Worm (Caenorhabditis elegans) whole organism, young adult: ENCODE measurements around the gene ZK1098.6.

ENCODE experiments used
- D2030.7 ChIP-seq: fragments of 200-800 bp; sonication (Bioruptor generic); IDR thresholded peaks from 2 replicates; pipeline ENCODE4 v1.3.6; 2022; ENCODE audit warnings: missing genetic modification reagents, missing genetic modification characterization, missing compliant biosample characterization
- ama-1 ChIP-seq, 3 experiments: fragments of 150-350 bp in 1 of 3; sonication (generic microtip) in 2 of 3; optimal IDR thresholded peaks; 2 replicates each; lab custom pipeline; 2014 to 2018; ENCODE audit warnings: missing biosample characterization in 2 of 3, missing genetic modification characterization in 2 of 3, missing genetic modification reagents in 2 of 3
- ceh-91 ChIP-seq: fragments of 200-800 bp; sonication (Bioruptor generic); IDR thresholded peaks from 2 replicates; pipeline ENCODE4 v1.3.6; 2022; ENCODE audit warnings: missing genetic modification reagents, missing genetic modification characterization, missing compliant biosample characterization
- die-1 ChIP-seq: sonication (generic microtip); optimal IDR thresholded peaks from 2 replicates; lab custom pipeline; 2016; ENCODE audit warnings: missing genotype, mild to moderate bottlenecking, missing genetic modification characterization, missing compliant biosample characterization
- gei-17 ChIP-seq: fragments of 200-800 bp; sonication (Bioruptor generic); optimal IDR thresholded peaks from 2 replicates; lab custom pipeline; 2018; ENCODE audit warnings: mild to moderate bottlenecking, missing genetic modification characterization, missing compliant biosample characterization
- hrde-1 ChIP-seq: sonication (generic microtip); optimal IDR thresholded peaks from 2 replicates; lab custom pipeline; 2016; ENCODE audit warnings: missing genetic modification characterization, mild to moderate bottlenecking, missing compliant biosample characterization, moderate library complexity, missing genotype, missing genetic modification reagents, borderline replicate concordance
- lin-26 ChIP-seq: fragments of 200-800 bp; sonication (Bioruptor generic); IDR thresholded peaks from 2 replicates; pipeline ENCODE4 v1.3.6; 2022; ENCODE audit warnings: missing genetic modification reagents, missing genetic modification characterization, missing compliant biosample characterization
- lin-35 ChIP-seq, 3 experiments: fragments of 150-350 bp in 2 of 3; sonication (generic microtip) in 1 of 3; optimal IDR thresholded peaks; 2 replicates each; lab custom pipeline; 2014 to 2018; ENCODE audit warnings: missing biosample characterization in 3 of 3, missing genetic modification characterization in 3 of 3, missing genetic modification reagents in 3 of 3
- lsy-27 ChIP-seq: sonication (generic microtip); optimal IDR thresholded peaks from 2 replicates; lab custom pipeline; 2017; ENCODE audit warnings: missing genetic modification characterization, mild to moderate bottlenecking, missing compliant biosample characterization, antibody characterized with exemption, missing genotype, borderline replicate concordance; ENCODE audit not compliant: insufficient read depth
- mes-4 ChIP-seq: sonication (generic microtip); optimal IDR thresholded peaks from 2 replicates; lab custom pipeline; 2016; ENCODE audit warnings: missing genotype, missing genetic modification characterization, missing compliant biosample characterization
- tbp1 ChIP-seq: fragments of 200-800 bp; sonication (Bioruptor generic); optimal IDR thresholded peaks from 2 replicates; lab custom pipeline; 2018; ENCODE audit warnings: mild to moderate bottlenecking, missing genetic modification characterization, missing compliant biosample characterization
- unc-62 ChIP-seq: fragments of 150-350 bp; optimal IDR thresholded peaks from 2 replicates; lab custom pipeline; 2014; ENCODE audit warnings: missing biosample characterization, missing genetic modification reagents, missing genetic modification characterization
- ztf-18 ChIP-seq: sonication (generic microtip); optimal IDR thresholded peaks from 2 replicates; lab custom pipeline; 2016; ENCODE audit warnings: missing genotype, mild to moderate bottlenecking, missing genetic modification characterization, missing compliant biosample characterization

DNA sequence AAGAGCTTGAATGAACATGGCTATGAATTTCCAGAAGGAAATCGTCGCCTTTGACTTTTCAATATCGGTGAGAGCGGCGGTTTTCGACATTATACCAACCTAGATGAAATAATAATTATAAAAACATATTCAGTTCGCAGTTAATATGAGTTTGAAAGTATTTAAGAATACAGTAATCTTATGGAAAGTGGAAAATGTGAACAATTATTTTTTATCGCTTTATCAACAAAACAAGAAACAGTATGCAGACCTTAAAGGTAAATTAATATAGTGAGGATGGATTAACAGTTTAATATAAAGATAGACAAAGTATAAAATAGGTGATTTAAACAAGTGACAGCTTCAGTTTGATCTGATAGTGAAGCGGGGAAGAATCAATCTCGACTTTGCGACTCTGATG, 31.5 kb downstream of the ZK1098.6 start, which contains the start of gene C48B4.6:
- TF ChIP-seq ama-1 (optimal IDR thresholded peaks at IDR 0.05; lab: Kevin White, UChicago) = no peak
- TF ChIP-seq ama-1 (GFP tag; optimal IDR thresholded peaks at IDR 0.05; lab: Kevin White, UChicago) = no peak
- no peak for TF ChIP-seq mes-4
- TF ChIP-seq die-1 (tag; lab: Kevin White, UChicago) = no peak
- TF ChIP-seq lin-26 (GFP tag; lab: Robert Waterston, UW) = no peak
- TF ChIP-seq gei-17 = no peak
- TF ChIP-seq lin-35 (GFP tag; optimal IDR thresholded peaks at IDR 0.05; lab: Kevin White, UChicago) = no peak
- TF ChIP-seq lsy-27 (tag; lab: Kevin White, UChicago) = no peak
- TF ChIP-seq tbp1 = no peak
- no peak for TF ChIP-seq ztf-18
- no peak for TF ChIP-seq hrde-1 (tag; lab: Kevin White, UChicago)
- no peak for TF ChIP-seq unc-62 (GFP tag; lab: Kevin White, UChicago)
- no peak for TF ChIP-seq ceh-91 (GFP tag; lab: Robert Waterston, UW)
- no peak for TF ChIP-seq D2030.7
